Worm (Caenorhabditis elegans) whole organism, L2 larva: ENCODE data around the gene tmbi-4.

Experiments used
- C34F6.9 ChIP-seq: fragments of 150-350 bp; optimal IDR thresholded peaks from 2 replicates; lab custom pipeline; 2014; ENCODE audit warnings: missing biosample characterization, missing genetic modification characterization
- F13H6.1 ChIP-seq: sonication (generic microtip); optimal IDR thresholded peaks from 2 replicates; lab custom pipeline; 2016; ENCODE audit warnings: missing genetic modification characterization, missing compliant biosample characterization
- alr-1 ChIP-seq: fragments of 150-350 bp; optimal IDR thresholded peaks from 2 replicates; lab custom pipeline; 2014; ENCODE audit warnings: missing biosample characterization, missing genetic modification characterization
- blmp-1 ChIP-seq: sonication (generic microtip); optimal IDR thresholded peaks from 2 replicates; lab custom pipeline; 2017; ENCODE audit warnings: missing genetic modification characterization, mild to moderate bottlenecking, missing compliant biosample characterization, antibody characterized with exemption, moderate library complexity; ENCODE audit not compliant: insufficient read depth
- ceh-82 ChIP-seq: fragments of 150-350 bp; optimal IDR thresholded peaks from 2 replicates; lab custom pipeline; 2014; ENCODE audit warnings: missing biosample characterization, missing genetic modification characterization
- crh-2 ChIP-seq: sonication (generic microtip); optimal IDR thresholded peaks from 2 replicates; lab custom pipeline; 2017; ENCODE audit warnings: missing biosample characterization, missing genetic modification characterization
- dmd-4 ChIP-seq: sonication (generic microtip); optimal IDR thresholded peaks from 2 replicates; lab custom pipeline; 2017; ENCODE audit warnings: missing biosample characterization, missing genetic modification characterization
- egl-27 ChIP-seq: sonication (generic microtip); optimal IDR thresholded peaks from 3 replicates; lab custom pipeline; 2017; ENCODE audit warnings: missing biosample characterization, missing genetic modification reagents, missing genetic modification characterization
- elt-1 ChIP-seq: fragments of 150-350 bp; optimal IDR thresholded peaks from 2 replicates; lab custom pipeline; 2014; ENCODE audit warnings: missing biosample characterization, missing genetic modification characterization
- elt-3 ChIP-seq: sonication (generic microtip); optimal IDR thresholded peaks from 2 replicates; lab custom pipeline; 2017; ENCODE audit warnings: missing biosample characterization, missing genetic modification characterization
- fos-1 ChIP-seq: fragments of 150-350 bp; optimal IDR thresholded peaks from 2 replicates; lab custom pipeline; 2014; ENCODE audit warnings: missing biosample characterization, missing genetic modification characterization
- lin-11 ChIP-seq: fragments of 150-350 bp; sonication (generic microtip); optimal IDR thresholded peaks from 2 replicates; lab custom pipeline; 2014; ENCODE audit warnings: missing biosample characterization, missing genetic modification characterization, inconsistent platforms, mixed read lengths
- lsy-2 ChIP-seq, 2 experiments: fragments of 150-350 bp in 1 of 2; sonication (generic microtip) in 1 of 2; optimal IDR thresholded peaks; 2 replicates each; lab custom pipeline; 2014 to 2017; ENCODE audit warnings: missing biosample characterization in 2 of 2, missing genetic modification characterization in 2 of 2
- mab-5 ChIP-seq: fragments of 150-350 bp; optimal IDR thresholded peaks from 2 replicates; lab custom pipeline; 2014; ENCODE audit warnings: missing biosample characterization, missing genetic modification characterization
- mbf-1 ChIP-seq: sonication (generic microtip); optimal IDR thresholded peaks from 2 replicates; lab custom pipeline; 2017; ENCODE audit warnings: missing biosample characterization, missing genetic modification characterization
- nhr-11 ChIP-seq: fragments of 150-350 bp; optimal IDR thresholded peaks from 2 replicates; lab custom pipeline; 2014; ENCODE audit warnings: missing biosample characterization, missing genetic modification characterization
- nhr-12 ChIP-seq: fragments of 150-350 bp; optimal IDR thresholded peaks from 2 replicates; lab custom pipeline; 2014; ENCODE audit warnings: missing biosample characterization, missing genetic modification characterization
- nhr-129 ChIP-seq: fragments of 150-350 bp; optimal IDR thresholded peaks from 2 replicates; lab custom pipeline; 2014; ENCODE audit warnings: missing biosample characterization, missing genetic modification characterization
- nhr-21 ChIP-seq: fragments of 150-350 bp; optimal IDR thresholded peaks from 2 replicates; lab custom pipeline; 2014; ENCODE audit warnings: missing biosample characterization, missing genetic modification characterization
- nhr-23 ChIP-seq: fragments of 150-350 bp; optimal IDR thresholded peaks from 2 replicates; lab custom pipeline; 2014; ENCODE audit warnings: missing biosample characterization, missing genetic modification reagents, missing genetic modification characterization
- nhr-237 ChIP-seq: fragments of 150-350 bp; optimal IDR thresholded peaks from 2 replicates; lab custom pipeline; 2014; ENCODE audit warnings: missing biosample characterization, missing genetic modification characterization
- nhr-6 ChIP-seq: fragments of 150-350 bp; optimal IDR thresholded peaks from 2 replicates; lab custom pipeline; 2014; ENCODE audit warnings: missing biosample characterization, missing genetic modification characterization
- nhr-77 ChIP-seq: fragments of 150-350 bp; optimal IDR thresholded peaks from 2 replicates; lab custom pipeline; 2014; ENCODE audit warnings: missing biosample characterization, missing genetic modification characterization
- peb-1 ChIP-seq: fragments of 150-350 bp; optimal IDR thresholded peaks from 2 replicates; lab custom pipeline; 2014; ENCODE audit warnings: missing biosample characterization, missing genetic modification characterization
- skn-1 ChIP-seq: sonication (generic microtip); optimal IDR thresholded peaks from 2 replicates; lab custom pipeline; 2017; ENCODE audit warnings: missing biosample characterization, missing genetic modification characterization
- sma-3 ChIP-seq: sonication (generic microtip); optimal IDR thresholded peaks from 2 replicates; lab custom pipeline; 2016; ENCODE audit warnings: missing genetic modification reagents, missing genetic modification characterization, missing compliant biosample characterization
- unc-39 ChIP-seq: fragments of 150-350 bp; optimal IDR thresholded peaks from 2 replicates; lab custom pipeline; 2014; ENCODE audit warnings: missing biosample characterization, missing genetic modification characterization
- zag-1 ChIP-seq: fragments of 150-350 bp; optimal IDR thresholded peaks from 2 replicates; lab custom pipeline; 2014; ENCODE audit warnings: missing biosample characterization, missing genetic modification characterization
- ztf-11 ChIP-seq: sonication (generic microtip); optimal IDR thresholded peaks from 2 replicates; lab custom pipeline; 2017; ENCODE audit warnings: missing biosample characterization, missing genetic modification characterization
- ztf-4 ChIP-seq: fragments of 150-350 bp; optimal IDR thresholded peaks from 2 replicates; lab custom pipeline; 2014; ENCODE audit warnings: missing biosample characterization, missing genetic modification characterization

Gene tmbi-4

DNA sequence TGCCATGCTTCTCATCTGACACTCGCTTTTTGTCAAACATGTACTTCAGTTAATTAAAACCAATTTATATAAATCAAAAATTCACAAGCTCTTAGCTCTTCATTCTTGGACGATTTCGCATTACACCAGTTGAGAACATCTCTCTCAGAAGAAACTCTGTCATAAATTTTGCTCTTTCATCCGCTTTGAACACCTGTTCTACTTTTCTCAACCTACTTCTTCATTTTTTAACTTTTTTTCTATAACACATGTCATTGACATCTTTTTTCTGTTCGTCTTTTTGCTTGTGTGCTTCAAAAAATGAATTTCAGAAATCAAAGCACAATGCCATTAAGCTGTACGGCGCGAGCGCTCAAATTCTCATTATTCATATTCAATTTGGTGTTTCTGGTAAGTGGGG is 12.4 kb downstream of the tmbi-4 start, which contains the start of gene tsp-11:
Gene tsp-11 (plus strand): TSS at position 301 of the 400 bp plus-strand sequence.
- TF ChIP-seq blmp-1, result no peak
- no peak for TF ChIP-seq nhr-23 (tag; lab: Kevin White, UChicago)
- TF ChIP-seq, all 48 proteins: peak for 0

DNA sequence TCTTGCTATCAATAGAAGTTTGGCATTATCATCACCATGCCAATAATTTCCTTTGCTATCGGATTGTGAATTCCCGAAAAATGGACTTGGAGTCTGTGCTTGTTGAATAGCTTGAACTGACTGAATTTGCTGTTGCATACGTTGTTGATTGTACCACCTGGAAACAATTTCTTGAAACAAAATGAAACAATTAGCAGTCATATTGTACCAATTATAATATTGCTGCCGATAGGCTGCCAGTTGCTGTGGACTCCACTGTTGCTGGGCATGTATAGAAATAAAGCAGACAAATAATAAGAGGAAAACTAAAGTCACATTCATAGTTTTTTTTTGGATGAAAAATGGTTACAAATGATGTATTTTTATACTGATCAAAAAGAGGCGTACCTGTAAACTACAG is 16.4 kb downstream of the tmbi-4 start, which contains the start of gene B0563.10:
Gene B0563.10 (minus strand): TSS at position 325 of the 400 bp plus-strand sequence.
- TF ChIP-seq nhr-12 (tag; lab: Kevin White, UChicago), result no peak
- no peak for TF ChIP-seq elt-3 (tag; lab: Kevin White, UChicago)
- no peak for TF ChIP-seq F13H6.1 (tag; lab: Kevin White, UChicago)
- no peak for TF ChIP-seq lsy-2 (tag; optimal IDR thresholded peaks at IDR 0.05; lab: Kevin White, UChicago)
- no peak for TF ChIP-seq dmd-4 (tag; lab: Kevin White, UChicago)
- TF ChIP-seq mbf-1 (tag; lab: Kevin White, UChicago), result no peak
- no peak for TF ChIP-seq sma-3
- no peak for TF ChIP-seq nhr-11

DNA sequence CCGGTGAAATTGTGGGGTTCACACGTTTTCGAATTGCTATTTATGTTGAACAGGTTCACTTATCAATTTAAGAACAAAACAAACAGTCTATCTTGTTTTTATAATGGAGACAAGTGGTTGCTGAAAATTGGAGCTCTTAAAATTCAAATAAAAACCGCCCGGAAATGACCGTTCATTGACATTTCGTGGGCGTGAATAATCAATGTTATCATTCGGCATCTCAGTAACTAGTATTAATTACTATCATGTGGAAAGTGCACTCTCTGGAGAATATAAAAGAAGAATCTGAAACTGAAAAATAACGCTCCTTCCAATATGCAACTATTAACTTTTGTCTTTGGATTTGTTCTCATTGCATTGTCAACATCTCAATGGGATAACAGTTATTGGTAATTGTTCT is 17.7 kb downstream of the tmbi-4 start, which contains the start of gene B0563.9:
Gene B0563.9 (plus strand): TSS at position 301 of the 400 bp plus-strand sequence.
- TF ChIP-seq nhr-21, result no peak
- no peak for TF ChIP-seq ztf-11
- no peak for TF ChIP-seq elt-3 (tag; lab: Kevin White, UChicago)
- TF ChIP-seq, all 48 proteins: peak for 0

DNA sequence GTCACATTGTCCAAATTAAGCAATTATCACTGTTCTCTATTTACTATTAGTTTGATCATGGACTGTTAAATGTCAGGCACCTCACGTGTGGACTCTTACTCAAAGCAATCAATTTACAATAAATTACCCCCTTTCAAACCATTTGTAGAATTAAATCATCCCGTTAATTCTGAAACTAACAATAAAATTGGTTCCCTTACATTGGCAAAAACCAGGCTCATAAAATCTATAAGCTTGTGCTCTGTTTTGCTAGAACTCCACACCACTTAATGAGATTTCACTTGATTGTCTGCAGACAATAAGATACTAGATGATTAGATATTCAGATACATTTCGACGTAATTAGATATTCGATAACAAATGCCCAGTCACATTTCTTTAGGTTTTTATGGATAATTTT is 19.6 kb downstream of the tmbi-4 start:
- TF ChIP-seq nhr-77 (no peak), nhr-237 (tag; lab: Kevin White, UChicago) (no peak), ztf-4 (tag; lab: Kevin White, UChicago) (no peak), elt-1 (no peak), peb-1 (tag; lab: Kevin White, UChicago) (no peak)
- TF ChIP-seq, all 48 proteins: peak for 0

DNA sequence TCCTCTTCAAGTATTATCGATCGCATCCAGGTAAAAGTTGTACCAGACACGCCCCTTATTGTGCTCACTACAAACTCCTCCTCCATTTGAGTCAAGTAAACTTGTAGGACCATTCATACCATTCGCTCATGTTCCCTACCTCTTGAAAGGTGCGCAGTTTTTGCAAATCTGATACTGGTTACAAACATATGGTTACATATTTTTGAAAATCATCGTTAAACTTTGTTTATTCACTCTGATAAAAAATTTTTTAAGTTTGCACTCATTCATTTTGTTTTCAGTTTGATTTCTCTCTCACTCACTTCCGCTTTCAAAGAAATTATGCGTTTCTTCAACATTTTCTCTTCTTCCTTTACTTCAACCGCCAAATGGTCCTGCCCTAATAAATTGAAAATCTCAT is 20.7 kb downstream of the tmbi-4 start, which contains the start of gene B0563.1:
Gene B0563.1 (plus strand): TSS at position 301 of the 400 bp plus-strand sequence.
- no peak for TF ChIP-seq mab-5 (tag; lab: Kevin White, UChicago)

DNA sequence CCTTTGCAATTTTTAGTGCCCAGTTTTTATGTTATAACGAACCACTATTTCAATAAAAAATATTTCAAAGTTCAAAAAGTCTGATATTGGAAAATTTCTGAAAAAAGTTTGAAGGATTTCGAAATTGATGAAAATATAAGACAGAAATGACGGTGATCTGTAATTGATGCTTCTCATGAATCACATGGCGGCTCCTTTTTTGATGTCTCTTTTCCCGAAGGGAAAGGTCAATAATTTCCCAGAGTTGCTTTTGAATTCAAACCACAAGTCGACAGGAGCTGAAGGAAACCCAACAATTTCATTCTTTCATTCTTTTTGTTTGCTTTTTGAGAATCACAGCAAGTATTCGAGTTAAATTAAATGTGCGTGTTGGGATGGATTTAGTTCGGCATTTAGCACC is 21.8 kb downstream of the tmbi-4 start, which contains the start of gene B0563.18:
Gene B0563.18 (plus strand): TSS at position 301 of the 400 bp plus-strand sequence.
- TF ChIP-seq fos-1 (tag; lab: Kevin White, UChicago) (no peak), nhr-12 (tag; lab: Kevin White, UChicago) (no peak), egl-27 (tag; lab: Kevin White, UChicago) (no peak), mab-5 (tag; lab: Kevin White, UChicago) (no peak), nhr-129 (no peak), lin-11 (tag; lab: Kevin White, UChicago) (no peak), nhr-23 (tag; lab: Kevin White, UChicago) (no peak), skn-1 (tag; lab: Kevin White, UChicago) (no peak), elt-1 (no peak), nhr-237 (tag; lab: Kevin White, UChicago) (no peak), ceh-82 (tag; lab: Kevin White, UChicago) (no peak), lsy-2 (tag; optimal IDR thresholded peaks at IDR 0.05; lab: Kevin White, UChicago) (no peak), nhr-11 (no peak)

DNA sequence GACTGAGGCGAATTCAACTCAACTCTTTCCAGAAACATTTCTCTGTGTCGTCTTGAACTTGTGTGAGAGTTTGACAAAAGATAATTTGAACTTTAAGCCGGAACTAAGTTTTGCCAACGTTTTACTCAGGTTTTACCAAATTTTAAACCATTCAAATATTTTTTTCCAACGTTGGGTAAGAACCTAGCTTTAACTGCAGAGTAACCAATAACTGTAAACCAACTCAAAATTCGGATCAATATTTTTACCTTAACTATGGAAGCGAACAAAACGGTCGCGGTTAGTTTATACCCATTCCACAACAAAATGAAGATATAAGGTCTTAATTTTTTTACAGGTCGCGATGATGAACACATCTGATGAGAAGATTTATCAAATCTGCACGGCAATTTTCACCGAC is 22.2 kb downstream of the tmbi-4 start:
- TF ChIP-seq unc-39 (tag; lab: Kevin White, UChicago) (no peak), alr-1 (tag; lab: Kevin White, UChicago) (no peak), nhr-6 (no peak), crh-2 (tag; lab: Kevin White, UChicago) (no peak), peb-1 (tag; lab: Kevin White, UChicago) (no peak), lin-11 (tag; lab: Kevin White, UChicago) (no peak), C34F6.9 (tag; lab: Kevin White, UChicago) (no peak), mab-5 (tag; lab: Kevin White, UChicago) (no peak), F13H6.1 (tag; lab: Kevin White, UChicago) (no peak), fos-1 (tag; lab: Kevin White, UChicago) (no peak), nhr-12 (tag; lab: Kevin White, UChicago) (no peak), zag-1 (no peak)
